Worm (Caenorhabditis elegans): ENCODE measurements around the gene C27F2.10.

Gene C27F2.10

DNA sequence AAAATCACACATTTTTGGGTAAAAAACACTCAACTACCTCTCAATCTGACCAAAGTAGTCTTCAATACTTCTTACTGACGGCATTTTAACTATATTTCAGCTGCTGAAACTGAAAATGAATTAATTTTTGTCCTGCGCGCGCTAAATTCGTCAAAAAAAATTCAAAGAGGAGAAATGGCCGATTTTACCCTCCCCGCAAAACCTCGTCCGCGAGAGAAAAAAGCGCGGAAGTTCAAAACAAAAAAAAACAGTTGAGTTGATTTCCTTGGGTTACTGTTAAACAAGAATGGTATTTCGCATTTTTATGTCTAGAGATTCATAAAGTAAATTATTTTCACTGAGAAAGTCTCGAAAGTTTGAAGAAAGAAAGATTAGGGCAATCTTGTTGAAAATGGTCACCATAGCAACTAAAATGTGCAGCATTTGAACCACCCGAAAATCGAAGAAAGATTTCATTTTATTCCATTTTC, at the start of gene C27F2.10, which contains the start of gene wdr-60:
Gene C27F2.10, minus strand, starts transcription at position 109 of the 470 bp plus-strand sequence.
Gene wdr-60, plus strand, starts transcription at position 420 of the 470 bp plus-strand sequence.
- TF ChIP-seq lin-13 (tag; optimal IDR thresholded peaks at IDR 0.05) (peak; percentile 8), mep-1 (tag; optimal IDR thresholded peaks at IDR 0.05) (peak; percentile 3), sem-2 (GFP tag; optimal IDR thresholded peaks at IDR 0.05) (no peak)

- TF ChIP-seq tbx-8 (GFP tag; optimal IDR thresholded peaks at IDR 0.05) = no peak
- no peak for TF ChIP-seq snpc-4 (tag; optimal IDR thresholded peaks at IDR 0.05)
- TF ChIP-seq drap-1 (GFP tag; optimal IDR thresholded peaks at IDR 0.05) = no peak
- TF ChIP-seq ceh-83 (GFP tag; optimal IDR thresholded peaks at IDR 0.05) = no peak
- TF ChIP-seq M03D4.4 (tag; optimal IDR thresholded peaks at IDR 0.05) = no peak
- TF ChIP-seq sem-2 (GFP tag; optimal IDR thresholded peaks at IDR 0.05) = no peak
- TF ChIP-seq nhr-237 (tag; optimal IDR thresholded peaks at IDR 0.05) = no peak
- TF ChIP-seq nhr-2 (tag; optimal IDR thresholded peaks at IDR 0.05) = no peak
- TF ChIP-seq lin-13 (tag; optimal IDR thresholded peaks at IDR 0.05) = no peak
- TF ChIP-seq unc-120 (tag; optimal IDR thresholded peaks at IDR 0.05; ENCODE audit: poor library complexity, severe bottlenecking) = no peak
- TF ChIP-seq nhr-28 (tag; optimal IDR thresholded peaks at IDR 0.05) = no peak
- TF ChIP-seq zip-8 (tag; optimal IDR thresholded peaks at IDR 0.05) = no peak
- TF ChIP-seq blmp-1 (tag; optimal IDR thresholded peaks at IDR 0.05) = no peak
- no peak for TF ChIP-seq ceh-39 (tag; optimal IDR thresholded peaks at IDR 0.05)
- TF ChIP-seq ceh-43 (GFP tag; optimal IDR thresholded peaks at IDR 0.05) = no peak
- no peak for TF ChIP-seq sptf-1 (tag; optimal IDR thresholded peaks at IDR 0.05)
Measured at ce11 chrIII:5036158-5036557, 49.5 kb upstream of the C27F2.10 start, which contains the start of gene C45G9.6. C45G9.6 (plus strand) TSS chrIII:5036458.

DNA sequence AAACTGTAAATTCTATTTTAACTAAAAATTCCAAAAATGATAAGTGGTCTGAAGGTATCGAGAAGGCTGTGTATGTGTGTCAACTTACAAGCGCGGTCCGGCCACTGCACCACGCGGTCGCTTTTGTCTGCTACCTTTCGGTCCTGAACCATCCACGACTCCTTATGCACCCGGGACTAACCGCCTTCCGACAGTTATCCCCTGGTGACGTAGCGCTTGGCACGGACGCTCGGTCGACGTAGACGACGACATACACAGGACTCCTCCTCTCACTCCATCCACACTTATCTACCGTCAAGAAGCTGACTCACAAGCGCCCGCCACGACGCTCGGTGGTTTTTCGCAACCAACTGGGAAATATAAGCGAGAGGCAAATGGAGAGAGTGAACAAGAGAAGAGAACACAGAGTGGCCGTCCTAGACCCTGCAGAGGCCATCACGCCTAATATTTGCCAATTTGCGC, 44.7 kb upstream of the C27F2.10 start:
- TF ChIP-seq ham-2 (GFP tag; optimal IDR thresholded peaks at IDR 0.05) (peak; percentile 93), sem-2 (GFP tag; optimal IDR thresholded peaks at IDR 0.05) (peak; percentile 82), mep-1 (tag; optimal IDR thresholded peaks at IDR 0.05) (peak; percentile 70), tbx-8 (GFP tag; optimal IDR thresholded peaks at IDR 0.05) (peak; percentile 66), nhr-2 (tag; optimal IDR thresholded peaks at IDR 0.05) (peak; percentile 78), bed-3 (GFP tag; optimal IDR thresholded peaks at IDR 0.05) (peak; percentile 81), flh-1 (GFP tag; optimal IDR thresholded peaks at IDR 0.05) (peak; percentile 72), ceh-83 (GFP tag; optimal IDR thresholded peaks at IDR 0.05) (peak; percentile 91), lsy-2 (tag; optimal IDR thresholded peaks at IDR 0.05) (peak; percentile 63), M03D4.4 (tag; optimal IDR thresholded peaks at IDR 0.05) (peak; percentile 91), ztf-11 (tag; optimal IDR thresholded peaks at IDR 0.05) (peak; percentile 70), cnd-1 (tag; optimal IDR thresholded peaks at IDR 0.05) (peak; percentile 89), mls-2 (tag; optimal IDR thresholded peaks at IDR 0.05) (peak; percentile 96), elt-3 (tag; optimal IDR thresholded peaks at IDR 0.05) (peak; percentile 28), unc-62 (GFP tag; optimal IDR thresholded peaks at IDR 0.05) (peak; percentile 44), nhr-237 (tag; optimal IDR thresholded peaks at IDR 0.05) (peak; percentile 64), ceh-43 (GFP tag; optimal IDR thresholded peaks at IDR 0.05) (peak; percentile 90), pha-4 (tag; optimal IDR thresholded peaks at IDR 0.05) (peak; percentile 39), lin-32 (GFP tag; optimal IDR thresholded peaks at IDR 0.05) (peak; percentile 77), drap-1 (GFP tag; optimal IDR thresholded peaks at IDR 0.05) (peak; percentile 91), unc-39 (tag; optimal IDR thresholded peaks at IDR 0.05) (peak; percentile 1), unc-120 (tag; optimal IDR thresholded peaks at IDR 0.05; ENCODE audit: poor library complexity, severe bottlenecking) (peak; percentile 84), nhr-12 (tag; optimal IDR thresholded peaks at IDR 0.05) (peak; percentile 18), sptf-1 (tag; optimal IDR thresholded peaks at IDR 0.05) (peak; percentile 94)

ce11 chrIII:5030629-5031028, 43.9 kb upstream of the C27F2.10 start, which contains the start of gene klp-6:
klp-6 (plus strand) TSS chrIII:5030929.
- no peak for TF ChIP-seq cnd-1 (tag; optimal IDR thresholded peaks at IDR 0.05)
- TF ChIP-seq ceh-83 (GFP tag; optimal IDR thresholded peaks at IDR 0.05) = no peak
- TF ChIP-seq nhr-76 (tag; optimal IDR thresholded peaks at IDR 0.05) = no peak
- no peak for TF ChIP-seq flh-1 (GFP tag; optimal IDR thresholded peaks at IDR 0.05)
- no peak for TF ChIP-seq unc-39 (tag; optimal IDR thresholded peaks at IDR 0.05)
- no peak for TF ChIP-seq snpc-4 (tag; optimal IDR thresholded peaks at IDR 0.05)
- no peak for TF ChIP-seq lin-13 (tag; optimal IDR thresholded peaks at IDR 0.05)
- no peak for TF ChIP-seq ceh-43 (GFP tag; optimal IDR thresholded peaks at IDR 0.05)

- TF ChIP-seq sptf-1 (tag; optimal IDR thresholded peaks at IDR 0.05) (peak; percentile 51), ztf-11 (tag; optimal IDR thresholded peaks at IDR 0.05) (no peak), M03D4.4 (tag; optimal IDR thresholded peaks at IDR 0.05) (peak; percentile 37), lin-13 (tag; optimal IDR thresholded peaks at IDR 0.05) (no peak), tbx-8 (GFP tag; optimal IDR thresholded peaks at IDR 0.05) (peak; percentile 13), pha-4 (tag; optimal IDR thresholded peaks at IDR 0.05) (no peak), mls-2 (tag; optimal IDR thresholded peaks at IDR 0.05) (peak; percentile 8), elt-1 (tag; optimal IDR thresholded peaks at IDR 0.05; ENCODE audit: borderline replicate concordance, insufficient read depth) (no peak), ceh-83 (GFP tag; optimal IDR thresholded peaks at IDR 0.05) (peak; percentile 49)
Measured at ce11 chrIII:5027219-5027618, 40.5 kb upstream of the C27F2.10 start.

Data from whole organism, mixed stage, embryonic.